Fruit fly (Drosophila melanogaster): ENCODE results near the gene CG15553.

- TF ChIP-seq pan (optimal IDR thresholded peaks at IDR 0.05) (no peak), Dll (optimal IDR thresholded peaks at IDR 0.05) (no peak), CG8478 (optimal IDR thresholded peaks at IDR 0.05) (no peak)
Measured at dm6 chr3R:31130566-31130965, 29.6 kb upstream of the CG15553 start, which contains the start of gene Ktch.

Measured in whole organism.